Fruit fly (Drosophila melanogaster) whole organism, embryonic: ENCODE measurements around the gene CG32099.

Source experiments
- CG11723 ChIP-seq: fragments of 200-800 bp; sonication (Bioruptor generic); optimal IDR thresholded peaks from 2 replicates; lab custom pipeline; 2017; ENCODE audit warnings: missing biosample characterization, mild to moderate bottlenecking, missing genetic modification characterization
- CG12155 ChIP-seq: fragments of 200-800 bp; sonication (Bioruptor generic); optimal IDR thresholded peaks from 3 replicates; lab custom pipeline; 2016; ENCODE audit warnings: missing biosample characterization, missing genetic modification characterization
- CG12769 ChIP-seq: fragments of 200-800 bp; sonication (Bioruptor generic); optimal IDR thresholded peaks from 2 replicates; lab custom pipeline; 2019; ENCODE audit warnings: missing biosample characterization, mild to moderate bottlenecking, missing genetic modification characterization, moderate library complexity
- CG13894 ChIP-seq: fragments of 200-800 bp; sonication (Bioruptor generic); optimal IDR thresholded peaks from 3 replicates; lab custom pipeline; 2018; ENCODE audit warnings: missing biosample characterization, mild to moderate bottlenecking, missing genetic modification characterization, moderate library complexity
- CG14050 ChIP-seq: fragments of 200-800 bp; sonication (Bioruptor generic); IDR thresholded peaks from 3 replicates; pipeline ENCODE4 v1.3.6; 2022; ENCODE audit warnings: missing biosample characterization, missing genetic modification characterization
- CG14441 ChIP-seq: fragments of 200-800 bp; sonication (Bioruptor generic); IDR thresholded peaks from 2 replicates; pipeline ENCODE4 v1.3.6; 2022; ENCODE audit warnings: missing biosample characterization, missing genetic modification characterization
- CG14667 ChIP-seq: fragments of 200-800 bp; sonication (Bioruptor generic); IDR thresholded peaks from 2 replicates; pipeline ENCODE4 v1.3.6; 2022; ENCODE audit warnings: missing biosample characterization, missing genetic modification characterization
- CG14965 ChIP-seq: fragments of 200-800 bp; sonication (Bioruptor generic); optimal IDR thresholded peaks from 2 replicates; lab custom pipeline; 2016; ENCODE audit warnings: missing biosample characterization, missing genetic modification characterization, borderline replicate concordance
- CG15696 ChIP-seq: fragments of 200-800 bp; sonication (Bioruptor generic); optimal IDR thresholded peaks from 2 replicates; lab custom pipeline; 2019; ENCODE audit warnings: missing biosample characterization, mild to moderate bottlenecking, missing genetic modification characterization, moderate library complexity
- CG16779 ChIP-seq: fragments of 200-800 bp; sonication (Bioruptor generic); IDR thresholded peaks from 2 replicates; pipeline ENCODE4 v1.3.6; 2022; ENCODE audit warnings: missing biosample characterization, missing genetic modification characterization
- CG17361 ChIP-seq: fragments of 200-800 bp; sonication (Bioruptor generic); IDR thresholded peaks from 3 replicates; pipeline ENCODE4 v1.3.6; 2022; ENCODE audit warnings: missing biosample characterization, missing genetic modification characterization
- CG2889 ChIP-seq: fragments of 200-800 bp; sonication (Bioruptor generic); IDR thresholded peaks from 3 replicates; pipeline ENCODE4 v1.3.6; 2022; ENCODE audit warnings: missing biosample characterization, missing genetic modification characterization
- CG33213 ChIP-seq: fragments of 200-800 bp; sonication (Bioruptor generic); optimal IDR thresholded peaks from 3 replicates; lab custom pipeline; 2016; ENCODE audit warnings: missing biosample characterization, missing genetic modification characterization
- CG34376 ChIP-seq: fragments of 200-800 bp; sonication (Bioruptor generic); optimal IDR thresholded peaks from 2 replicates; lab custom pipeline; 2018; ENCODE audit warnings: missing biosample characterization, mild to moderate bottlenecking, missing genetic modification characterization
- CG4282 ChIP-seq: fragments of 200-800 bp; sonication (Bioruptor generic); optimal IDR thresholded peaks from 2 replicates; lab custom pipeline; 2016; ENCODE audit warnings: missing biosample characterization, missing genetic modification characterization
- CG5180 ChIP-seq: fragments of 200-800 bp; sonication (Bioruptor generic); optimal IDR thresholded peaks from 3 replicates; lab custom pipeline; 2017; ENCODE audit warnings: missing biosample characterization, missing genetic modification characterization, mild to moderate bottlenecking, moderate library complexity, missing genetic modification reagents
- CG7963 ChIP-seq: fragments of 200-800 bp; sonication (Bioruptor generic); IDR thresholded peaks from 3 replicates; pipeline ENCODE4 v1.3.6; 2022; ENCODE audit warnings: missing biosample characterization, missing genetic modification characterization; ENCODE audit not compliant: partially characterized antibody
- CG8089 ChIP-seq: fragments of 200-800 bp; sonication (Bioruptor generic); optimal IDR thresholded peaks from 3 replicates; lab custom pipeline; 2016; ENCODE audit warnings: missing biosample characterization, missing genetic modification characterization
- CG8290 ChIP-seq, 3 experiments: fragments of 200-800 bp; sonication (Bioruptor generic); optimal IDR thresholded peaks; 2 replicates each; lab custom pipeline; 2016 to 2019; ENCODE audit warnings: missing biosample characterization in 3 of 3, missing genetic modification characterization in 3 of 3, mild to moderate bottlenecking in 2 of 3, moderate library complexity in 1 of 3
- Camta ChIP-seq: fragments of 200-800 bp; sonication (Bioruptor generic); optimal IDR thresholded peaks from 2 replicates; lab custom pipeline; 2016; ENCODE audit warnings: missing biosample characterization, missing genetic modification characterization
- CrebB ChIP-seq: fragments of 200-800 bp; sonication (Bioruptor generic); optimal IDR thresholded peaks from 3 replicates; lab custom pipeline; 2018; ENCODE audit warnings: missing biosample characterization, mild to moderate bottlenecking, missing genetic modification characterization
- D19B ChIP-seq: fragments of 200-800 bp; sonication (Bioruptor generic); optimal IDR thresholded peaks from 2 replicates; lab custom pipeline; 2017; ENCODE audit warnings: missing biosample characterization, mild to moderate bottlenecking, missing genetic modification characterization
- Dad ChIP-seq: fragments of 200-800 bp; sonication (Bioruptor generic); optimal IDR thresholded peaks from 3 replicates; lab custom pipeline; 2016; ENCODE audit warnings: missing biosample characterization, missing genetic modification characterization
- Dek ChIP-seq: fragments of 200-800 bp; sonication (Bioruptor generic); optimal IDR thresholded peaks from 3 replicates; lab custom pipeline; 2019; ENCODE audit warnings: missing biosample characterization, mild to moderate bottlenecking, missing genetic modification characterization, moderate library complexity
- Doc2 ChIP-seq: fragments of 200-800 bp; sonication (Bioruptor generic); IDR thresholded peaks from 2 replicates; pipeline ENCODE4 v1.3.6; 2022; ENCODE audit warnings: missing biosample characterization, missing genetic modification characterization
- E2f2 ChIP-seq: fragments of 200-800 bp; sonication (Bioruptor generic); IDR thresholded peaks from 2 replicates; pipeline ENCODE4 v1.3.6; 2022; ENCODE audit warnings: missing biosample characterization, missing genetic modification characterization
- Lim3 ChIP-seq: fragments of 200-800 bp; sonication (Bioruptor generic); IDR thresholded peaks from 2 replicates; pipeline ENCODE4 v1.3.6; 2022; ENCODE audit warnings: missing biosample characterization, missing genetic modification characterization
- MBD-R2 ChIP-seq: fragments of 200-800 bp; sonication (Bioruptor generic); IDR thresholded peaks from 2 replicates; pipeline ENCODE4 v1.3.6; 2022; ENCODE audit warnings: missing biosample characterization, missing genetic modification characterization
- Six4 ChIP-seq: fragments of 200-800 bp; sonication (Bioruptor generic); optimal IDR thresholded peaks from 2 replicates; lab custom pipeline; 2016; ENCODE audit warnings: missing biosample characterization, missing genetic modification characterization
- bab2 ChIP-seq: fragments of 200-800 bp; sonication (Bioruptor generic); optimal IDR thresholded peaks from 2 replicates; lab custom pipeline; 2016; ENCODE audit warnings: missing biosample characterization, missing genetic modification characterization
- chinmo ChIP-seq: fragments of 200-800 bp; sonication (Bioruptor generic); IDR thresholded peaks from 4 replicates; pipeline ENCODE4 v1.3.6; 2022; ENCODE audit warnings: missing biosample characterization, missing genetic modification characterization; ENCODE audit not compliant: partially characterized antibody
- da ChIP-seq: fragments of 200-800 bp; sonication (Bioruptor generic); optimal IDR thresholded peaks from 2 replicates; lab custom pipeline; 2016; ENCODE audit warnings: missing biosample characterization, missing genetic modification characterization
- dm ChIP-seq: fragments of 200-800 bp; sonication (Bioruptor generic); optimal IDR thresholded peaks from 3 replicates; lab custom pipeline; 2016; ENCODE audit warnings: missing biosample characterization, missing genetic modification characterization
- fd64A ChIP-seq: fragments of 200-800 bp; sonication (Bioruptor generic); optimal IDR thresholded peaks from 3 replicates; lab custom pipeline; 2018; ENCODE audit warnings: missing biosample characterization, mild to moderate bottlenecking, missing genetic modification characterization
- gcm ChIP-seq: fragments of 200-800 bp; sonication (Bioruptor generic); optimal IDR thresholded peaks from 2 replicates; lab custom pipeline; 2019; ENCODE audit warnings: missing biosample characterization, mild to moderate bottlenecking, missing genetic modification characterization, moderate library complexity
- gro ChIP-seq: fragments of 200-800 bp; sonication (Bioruptor generic); optimal IDR thresholded peaks from 2 replicates; lab custom pipeline; 2016; ENCODE audit warnings: missing biosample characterization, missing genetic modification characterization
- kni ChIP-seq: fragments of 200-800 bp; sonication (Bioruptor generic); optimal IDR thresholded peaks from 3 replicates; lab custom pipeline; 2017; ENCODE audit warnings: mild to moderate bottlenecking, missing biosample characterization, missing genetic modification reagents, missing genetic modification characterization
- peb ChIP-seq: fragments of 200-800 bp; sonication (Bioruptor generic); IDR thresholded peaks from 2 replicates; pipeline ENCODE4 v1.3.6; 2022; ENCODE audit warnings: missing biosample characterization, missing genetic modification characterization
- prd ChIP-seq, 3 experiments: fragments of >200 bp in 2 of 3; fragments of 200-800 bp in 1 of 3; sonication (Bioruptor generic) in 1 of 3; optimal IDR thresholded peaks in 2 of 3; IDR thresholded peaks in 1 of 3; 2 replicates in 2 of 3; 3 replicates in 1 of 3; pipeline versions ENCODE4 v1.3.6 to Lab custom; 2017 to 2022; ENCODE audit warnings: missing biosample characterization in 1 of 3, missing genetic modification characterization in 1 of 3
- repo ChIP-seq: fragments of 200-800 bp; sonication (Bioruptor generic); optimal IDR thresholded peaks from 2 replicates; lab custom pipeline; 2016; ENCODE audit warnings: missing biosample characterization, missing genetic modification characterization
- scrt ChIP-seq: fragments of 200-800 bp; sonication (Bioruptor generic); optimal IDR thresholded peaks from 2 replicates; lab custom pipeline; 2018; ENCODE audit warnings: missing biosample characterization, mild to moderate bottlenecking, missing genetic modification characterization, moderate library complexity
- slp2 ChIP-seq: fragments of 200-800 bp; sonication (Bioruptor generic); optimal IDR thresholded peaks from 2 replicates; lab custom pipeline; 2016; ENCODE audit warnings: missing biosample characterization, missing genetic modification characterization
- tll ChIP-seq, 2 experiments: fragments of 200-800 bp in 1 of 2; fragments of >200 bp in 1 of 2; sonication (Bioruptor generic) in 1 of 2; optimal IDR thresholded peaks; 2 replicates each; lab custom pipeline; 2017 to 2019; ENCODE audit warnings: missing biosample characterization in 2 of 2, missing genetic modification characterization in 2 of 2, mild to moderate bottlenecking in 1 of 2, moderate library complexity in 1 of 2
- trh ChIP-seq: fragments of 200-800 bp; sonication (Bioruptor generic); optimal IDR thresholded peaks from 2 replicates; lab custom pipeline; 2016; ENCODE audit warnings: missing biosample characterization, missing genetic modification characterization
- vfl ChIP-seq: fragments of 200-800 bp; sonication (Bioruptor generic); optimal IDR thresholded peaks from 2 replicates; lab custom pipeline; 2016; ENCODE audit warnings: missing biosample characterization, missing genetic modification characterization
- wek ChIP-seq: fragments of 200-800 bp; sonication (Bioruptor generic); optimal IDR thresholded peaks from 3 replicates; lab custom pipeline; 2018; ENCODE audit warnings: missing biosample characterization, mild to moderate bottlenecking, missing genetic modification characterization, moderate library complexity
- z ChIP-seq: fragments of 200-800 bp; sonication (Bioruptor generic); IDR thresholded peaks from 3 replicates; pipeline ENCODE4 v1.3.6; 2022; ENCODE audit warnings: missing biosample characterization, missing genetic modification characterization
- zfh1 ChIP-seq: fragments of 200-800 bp; sonication (Bioruptor generic); IDR thresholded peaks from 3 replicates; pipeline ENCODE4 v1.3.6; 2022; ENCODE audit warnings: missing biosample characterization, missing genetic modification characterization

The CG32099 gene

DNA sequence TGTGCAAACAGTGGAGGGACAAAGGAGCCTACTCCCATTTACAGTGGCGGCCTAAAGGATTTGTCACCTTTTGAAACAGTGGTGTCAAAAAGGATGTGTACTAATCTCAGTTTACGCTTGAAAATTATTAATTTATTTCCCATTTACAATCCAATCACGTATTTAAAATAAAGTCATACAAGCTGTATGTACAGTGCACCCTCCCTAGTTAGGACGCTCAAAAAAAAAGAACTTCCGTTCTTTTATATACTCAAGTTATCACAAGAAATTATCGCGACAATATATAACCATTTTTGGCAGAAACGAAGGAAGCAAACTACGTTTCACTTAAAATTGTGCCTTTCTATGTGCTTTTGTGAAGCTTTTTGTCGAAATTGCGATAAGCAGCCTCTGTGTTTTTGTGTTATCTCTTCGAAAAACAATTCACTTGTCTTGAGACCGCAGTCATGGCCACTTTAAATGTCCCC lies 9.8 kb upstream of the CG32099 start (continued):
- TF ChIP-seq CG34376 (GFP tag; lab: Kevin White, UChicago) (peak; percentile 11), CG17361 (peak; percentile 55; the same call in 2 of the 3 replicates), CG14441 (GFP tag; lab: Robert Waterston, UW) (0 out of 2 replicates have a peak, but pooled peaks have one; percentile 21), gcm (GFP tag; lab: Kevin White, UChicago) (no peak), slp2 (GFP tag; lab: Kevin White, UChicago) (no peak), dm (GFP tag; lab: Kevin White, UChicago) (no peak), Dek (tag; lab: Kevin White, UChicago) (peak; percentile 50), scrt (GFP tag; lab: Kevin White, UChicago) (no peak), Camta (GFP tag; lab: Kevin White, UChicago) (no peak), CG12155 (GFP tag; lab: Kevin White, UChicago) (peak; percentile 7), peb (GFP tag; lab: Robert Waterston, UW) (0 out of 2 replicates have a peak, but pooled peaks have one; percentile 14), CG8089 (GFP tag; lab: Kevin White, UChicago) (peak; percentile 8), CG7963 (GFP tag; lab: Robert Waterston, UW) (no peak), CG5180 (peak; percentile 20), zfh1 (GFP tag; lab: Robert Waterston, UW) (peak; percentile 7; the same call in 1 of the 3 replicates), CG15696 (tag; lab: Kevin White, UChicago) (peak; percentile 15), bab2 (GFP tag; lab: Kevin White, UChicago) (peak; percentile 56), CG4282 (GFP tag; lab: Kevin White, UChicago) (no peak), CG13894 (no peak), trh (GFP tag; lab: Kevin White, UChicago) (no peak), fd64A (GFP tag; lab: Kevin White, UChicago) (no peak), Six4 (GFP tag; lab: Kevin White, UChicago) (no peak), chinmo (GFP tag; lab: Robert Waterston, UW) (0 out of 4 replicates have a peak, but pooled peaks have one; percentile 76), CG16779 (GFP tag; lab: Robert Waterston, UW) (no peak), CG14050 (GFP tag; lab: Robert Waterston, UW) (no peak), z (no peak), CrebB (tag; lab: Kevin White, UChicago) (peak; percentile 7), CG14965 (no peak), CG11723 (GFP tag; lab: Kevin White, UChicago) (peak; percentile 20), prd (optimal IDR thresholded peaks at IDR 0.05; lab: Kevin White, UChicago) (no peak), prd (GFP tag; IDR thresholded peaks at IDR 0.05; lab: Robert Waterston, UW) (peak; percentile 56), Doc2 (GFP tag; lab: Robert Waterston, UW) (no peak), CG2889 (GFP tag; lab: Robert Waterston, UW) (no peak), gro (GFP tag; lab: Kevin White, UChicago) (peak; percentile 56), kni (GFP tag; lab: Kevin White, UChicago) (no peak), wek (GFP tag; lab: Kevin White, UChicago) (no peak), CG12769 (tag; lab: Kevin White, UChicago) (peak; percentile 41), vfl (GFP tag; lab: Kevin White, UChicago) (no peak), Lim3 (GFP tag; lab: Robert Waterston, UW) (no peak), CG8290 (GFP tag; optimal IDR thresholded peaks at IDR 0.05; lab: Kevin White, UChicago) (no peak), CG8290 (tag; optimal IDR thresholded peaks at IDR 0.05; lab: Kevin White, UChicago) (no peak), D19B (peak; percentile 39), Dad (GFP tag; lab: Kevin White, UChicago) (peak; percentile 5), da (GFP tag; lab: Kevin White, UChicago) (no peak), tll (GFP tag; optimal IDR thresholded peaks at IDR 0.05; lab: Kevin White, UChicago) (no peak), CG33213 (GFP tag; lab: Kevin White, UChicago) (no peak), repo (GFP tag; lab: Kevin White, UChicago) (no peak), CG14667 (GFP tag; lab: Robert Waterston, UW) (no peak), E2f2 (GFP tag; lab: Robert Waterston, UW) (no peak), MBD-R2 (GFP tag; lab: Robert Waterston, UW) (no peak)
